Worm (Caenorhabditis elegans): ENCODE data around the gene F37H8.6.

F37H8.6 gene

DNA sequence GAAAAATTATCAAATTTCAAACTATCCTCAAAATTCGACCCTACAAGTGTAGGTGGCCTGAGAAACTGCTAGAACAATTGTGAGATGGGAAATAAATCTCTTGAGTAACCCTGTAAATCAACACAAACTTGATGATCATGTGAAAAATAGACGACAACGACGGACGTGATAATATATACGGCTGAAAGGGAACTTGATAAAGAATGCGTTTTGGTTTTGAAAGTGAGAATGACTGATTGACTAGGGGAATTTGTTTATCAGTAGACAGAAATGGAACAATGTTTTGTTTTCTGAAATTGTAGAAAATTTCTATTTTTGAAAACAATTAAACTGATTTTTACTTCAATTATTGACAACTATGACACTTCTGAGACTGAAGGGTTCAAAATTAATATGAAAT lies 16.2 kb upstream of the F37H8.6 start:
- TF ChIP-seq med-1 (GFP tag; optimal IDR thresholded peaks at IDR 0.05; ENCODE audit: insufficient read depth) (no peak), ref-1 (GFP tag; conservative IDR thresholded peaks at IDR 0.05) (no peak), ztf-29 (GFP tag; IDR thresholded peaks at IDR 0.05) (no peak), tab-1 (GFP tag; IDR thresholded peaks at IDR 0.05) (no peak), ztf-23 (GFP tag; IDR thresholded peaks at IDR 0.05) (no peak), T22C8.4 (GFP tag; IDR thresholded peaks at IDR 0.05) (no peak), klf-2 (GFP tag; conservative IDR thresholded peaks at IDR 0.05) (no peak), cog-1 (tag; optimal IDR thresholded peaks at IDR 0.05) (no peak), flt-1 (GFP tag; IDR thresholded peaks at IDR 0.05) (no peak)

DNA sequence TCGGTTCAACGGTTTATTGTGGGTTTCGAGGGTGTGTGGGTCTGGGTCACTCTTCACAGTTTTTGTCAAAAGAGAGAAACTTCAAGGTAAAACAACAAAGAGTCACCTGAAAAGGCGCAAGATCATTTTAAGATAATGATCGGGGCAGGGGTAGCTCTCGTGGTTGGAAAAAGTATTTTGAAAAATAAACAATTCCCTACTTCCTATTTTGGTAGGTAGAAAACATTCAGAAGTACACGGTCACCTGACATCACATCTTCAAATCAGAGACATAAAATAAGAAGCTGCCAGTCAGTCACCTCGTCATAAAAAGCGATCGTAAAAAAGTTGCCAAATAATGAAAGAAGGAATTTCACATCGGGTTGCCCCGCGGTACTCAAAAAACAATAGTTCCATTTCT lies 15.2 kb upstream of the F37H8.6 start:
- TF ChIP-seq med-1 (GFP tag; optimal IDR thresholded peaks at IDR 0.05; ENCODE audit: insufficient read depth), result no peak

DNA sequence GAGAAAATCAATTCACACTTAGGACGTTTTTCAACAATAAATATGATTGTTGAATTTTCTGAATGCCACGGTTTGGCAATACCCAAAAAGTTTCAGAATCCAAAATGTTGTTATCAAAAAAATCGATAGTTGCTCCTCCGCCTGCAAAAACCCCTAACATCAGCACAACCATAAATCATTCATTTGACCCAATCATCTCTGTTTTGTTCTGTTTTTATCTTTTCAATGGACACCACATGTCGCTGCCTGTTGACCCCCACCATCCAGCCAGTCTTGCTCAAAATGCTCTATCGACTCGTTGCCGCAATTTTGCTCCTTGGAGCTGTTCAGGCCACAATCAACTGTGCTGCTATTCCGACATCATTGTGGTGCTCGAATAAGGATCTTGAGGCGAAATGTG lies 10.8 kb upstream of the F37H8.6 start, which contains the start of gene F37H8.5:
Gene F37H8.5, plus strand, starts transcription at position 181 of the 400 bp plus-strand sequence.
- TF ChIP-seq flt-1 (GFP tag; IDR thresholded peaks at IDR 0.05) (no peak), ztf-29 (GFP tag; IDR thresholded peaks at IDR 0.05) (no peak), cog-1 (tag; optimal IDR thresholded peaks at IDR 0.05) (no peak), med-1 (GFP tag; optimal IDR thresholded peaks at IDR 0.05; ENCODE audit: insufficient read depth) (no peak), tab-1 (GFP tag; IDR thresholded peaks at IDR 0.05) (no peak), ref-1 (GFP tag; conservative IDR thresholded peaks at IDR 0.05) (no peak), ztf-23 (GFP tag; IDR thresholded peaks at IDR 0.05) (no peak), T22C8.4 (GFP tag; IDR thresholded peaks at IDR 0.05) (no peak), klf-2 (GFP tag; conservative IDR thresholded peaks at IDR 0.05) (no peak)

DNA sequence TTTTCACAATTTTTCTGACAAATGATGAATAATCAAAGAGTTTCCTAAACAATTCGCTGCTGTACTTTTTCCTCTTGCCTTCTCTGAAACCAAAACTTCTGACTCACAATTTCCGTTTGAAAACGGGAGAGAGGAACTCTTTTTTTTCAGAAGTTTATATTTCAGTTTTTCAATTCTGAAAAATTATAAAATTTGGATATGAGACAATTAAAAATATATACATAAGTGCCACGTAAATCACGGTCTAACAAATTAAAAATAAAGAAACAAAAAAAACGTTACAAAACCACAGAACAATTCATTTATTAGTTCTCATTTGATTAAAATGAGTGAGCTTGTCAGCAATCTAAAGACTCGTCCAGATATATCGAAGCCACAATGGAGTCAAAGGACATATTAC lies 8.5 kb upstream of the F37H8.6 start, which contains the start of gene sfxn-1.2:
Gene sfxn-1.2, plus strand, starts transcription at position 301 of the 400 bp plus-strand sequence.
- TF ChIP-seq cog-1 (tag; optimal IDR thresholded peaks at IDR 0.05), result no peak
- TF ChIP-seq klf-2 (GFP tag; conservative IDR thresholded peaks at IDR 0.05), result no peak
- TF ChIP-seq ztf-23 (GFP tag; IDR thresholded peaks at IDR 0.05), result no peak
- TF ChIP-seq ref-1 (GFP tag; conservative IDR thresholded peaks at IDR 0.05), result no peak
- TF ChIP-seq ztf-29 (GFP tag; IDR thresholded peaks at IDR 0.05), result no peak
- TF ChIP-seq flt-1 (GFP tag; IDR thresholded peaks at IDR 0.05), result no peak
- TF ChIP-seq med-1 (GFP tag; optimal IDR thresholded peaks at IDR 0.05; ENCODE audit: insufficient read depth), result no peak
- no peak for TF ChIP-seq T22C8.4 (GFP tag; IDR thresholded peaks at IDR 0.05)
- no peak for TF ChIP-seq tab-1 (GFP tag; IDR thresholded peaks at IDR 0.05)

DNA sequence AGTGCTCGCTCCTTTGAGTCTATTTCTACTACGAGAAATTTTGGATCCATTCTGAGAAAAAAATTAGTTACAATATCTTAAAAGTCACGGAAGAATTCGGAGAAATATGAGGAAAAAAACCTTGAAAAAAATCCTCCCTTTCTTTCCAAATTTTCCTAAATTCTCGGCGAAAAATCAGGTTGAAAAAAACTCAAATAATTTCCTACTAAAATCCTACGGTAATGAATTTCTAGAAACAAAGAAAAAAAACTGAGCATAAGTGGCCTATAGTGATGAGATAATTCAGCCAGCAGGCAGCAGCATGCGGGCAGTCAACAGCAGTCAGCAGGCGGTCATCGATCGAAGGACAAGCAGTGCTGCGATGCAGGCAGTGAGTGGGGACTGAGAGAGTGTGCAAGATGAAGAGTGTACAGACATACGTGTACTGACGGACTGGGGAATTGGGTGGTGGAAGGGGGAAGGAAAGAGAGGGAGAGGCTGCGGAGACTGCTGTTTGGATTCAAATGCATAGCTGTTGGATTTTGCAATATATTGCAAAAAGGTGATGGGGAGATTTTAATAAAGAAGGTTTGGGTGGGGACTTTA lies 7.6 kb upstream of the F37H8.6 start, which contains the start of gene lir-3:
Gene lir-3, minus strand, starts transcription at position 51 of the 585 bp plus-strand sequence.
- peak; percentile 51; the same call in 1 of the 2 replicates for TF ChIP-seq T22C8.4 (GFP tag; IDR thresholded peaks at IDR 0.05)
- 0 out of 2 replicates have a peak, but pooled peaks have one; percentile 24 for TF ChIP-seq klf-2 (GFP tag; conservative IDR thresholded peaks at IDR 0.05)
- TF ChIP-seq ztf-29 (GFP tag; IDR thresholded peaks at IDR 0.05), result no peak

DNA sequence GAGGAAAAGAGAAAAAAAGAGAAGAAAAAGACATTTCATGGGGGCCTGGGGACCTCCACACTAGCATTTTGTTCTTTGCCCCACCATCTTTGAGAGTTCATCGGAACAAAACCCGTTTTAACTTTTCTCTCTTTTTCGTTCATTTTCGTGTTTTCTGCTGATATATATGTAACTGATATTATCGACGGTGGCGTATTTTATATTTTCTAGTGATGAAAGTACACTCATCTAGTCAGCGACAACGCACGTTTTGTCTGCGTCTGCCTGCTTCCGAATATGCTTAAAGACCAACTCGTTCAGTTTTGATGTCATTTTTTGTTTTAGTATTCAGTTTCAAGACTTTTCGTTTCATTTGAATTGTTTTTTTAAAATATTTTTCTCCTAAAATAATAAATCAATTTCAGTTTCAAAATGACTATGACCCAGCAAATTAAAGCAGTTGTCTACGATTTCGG lies 4.0 kb upstream of the F37H8.6 start, which contains the start of gene bigr-1:
Gene bigr-1, plus strand, starts transcription at position 405 of the 455 bp plus-strand sequence.
- no peak for TF ChIP-seq T22C8.4 (GFP tag; IDR thresholded peaks at IDR 0.05)
- TF ChIP-seq tab-1 (GFP tag; IDR thresholded peaks at IDR 0.05), result no peak
- no peak for TF ChIP-seq cog-1 (tag; optimal IDR thresholded peaks at IDR 0.05)
- TF ChIP-seq med-1 (GFP tag; optimal IDR thresholded peaks at IDR 0.05; ENCODE audit: insufficient read depth), result no peak
- TF ChIP-seq ref-1 (GFP tag; conservative IDR thresholded peaks at IDR 0.05), result no peak
- no peak for TF ChIP-seq flt-1 (GFP tag; IDR thresholded peaks at IDR 0.05)
- TF ChIP-seq ztf-29 (GFP tag; IDR thresholded peaks at IDR 0.05), result no peak
- no peak for TF ChIP-seq klf-2 (GFP tag; conservative IDR thresholded peaks at IDR 0.05)

DNA sequence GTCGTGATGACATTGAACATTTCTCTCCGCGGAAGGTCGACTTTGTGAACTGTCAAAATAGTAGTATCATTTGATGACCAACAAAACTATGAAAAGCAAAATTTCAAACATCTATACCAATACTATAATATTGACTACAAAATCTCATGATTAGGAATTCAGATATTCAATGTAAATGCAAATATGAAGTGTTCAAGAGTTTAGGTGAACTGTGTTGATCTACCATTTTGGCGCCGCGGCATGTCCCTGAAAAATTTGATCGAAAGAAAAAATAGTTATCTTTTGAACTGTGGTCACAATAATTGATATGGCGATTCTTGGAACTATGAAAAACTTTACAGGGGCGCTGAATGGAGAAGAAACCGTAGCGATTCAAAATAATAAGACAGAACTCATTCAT lies 1.5 kb upstream of the F37H8.6 start:
- TF ChIP-seq med-1 (GFP tag; optimal IDR thresholded peaks at IDR 0.05; ENCODE audit: insufficient read depth), result no peak

DNA sequence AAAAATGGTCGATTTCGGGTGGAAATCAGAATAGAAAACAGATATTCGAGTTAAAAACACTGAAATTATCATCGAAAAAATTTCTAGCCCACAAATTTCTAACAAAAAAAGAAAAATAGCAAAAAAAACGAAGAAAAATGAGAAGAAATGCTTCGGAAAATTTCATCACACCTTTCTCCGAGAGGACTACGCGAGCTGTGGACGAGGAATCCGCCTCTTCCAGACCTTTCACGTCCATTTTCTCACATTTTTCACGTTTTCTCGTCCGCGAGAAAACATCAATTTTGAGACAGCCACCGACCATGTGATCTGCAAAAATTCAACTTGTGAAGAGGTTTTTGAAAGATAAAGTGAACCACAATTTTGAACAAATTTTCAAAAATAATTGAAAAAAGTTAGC lies 835 bp downstream of the F37H8.6 start:
- no peak for TF ChIP-seq ref-1 (GFP tag; conservative IDR thresholded peaks at IDR 0.05)
- no peak for TF ChIP-seq ztf-23 (GFP tag; IDR thresholded peaks at IDR 0.05)
- no peak for TF ChIP-seq tab-1 (GFP tag; IDR thresholded peaks at IDR 0.05)
- no peak for TF ChIP-seq klf-2 (GFP tag; conservative IDR thresholded peaks at IDR 0.05)
- TF ChIP-seq flt-1 (GFP tag; IDR thresholded peaks at IDR 0.05), result no peak
- TF ChIP-seq med-1 (GFP tag; optimal IDR thresholded peaks at IDR 0.05; ENCODE audit: insufficient read depth), result no peak
- TF ChIP-seq cog-1 (tag; optimal IDR thresholded peaks at IDR 0.05), result no peak
- TF ChIP-seq ztf-29 (GFP tag; IDR thresholded peaks at IDR 0.05), result no peak
- TF ChIP-seq T22C8.4 (GFP tag; IDR thresholded peaks at IDR 0.05), result no peak

DNA sequence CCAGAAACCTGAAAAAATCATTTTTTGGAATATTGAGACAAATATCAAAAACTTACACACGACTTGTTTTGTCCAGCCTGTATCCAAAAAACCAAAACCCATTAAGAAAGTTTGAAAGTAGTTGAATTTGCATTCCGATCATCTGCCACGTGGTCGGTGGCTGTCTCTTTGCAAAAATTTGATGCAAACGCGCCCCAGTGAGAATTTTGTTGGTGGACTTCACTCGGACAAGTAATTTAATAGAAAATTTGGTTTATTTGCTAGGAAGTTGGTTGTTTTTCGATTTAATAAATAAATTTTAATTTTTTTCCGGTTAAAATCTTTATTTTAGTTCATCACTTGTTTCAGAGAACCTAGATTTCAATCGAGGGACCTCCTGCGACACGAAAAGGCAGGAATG lies 1.9 kb downstream of the F37H8.6 start:
- no peak for TF ChIP-seq flt-1 (GFP tag; IDR thresholded peaks at IDR 0.05)
- no peak for TF ChIP-seq T22C8.4 (GFP tag; IDR thresholded peaks at IDR 0.05)
- TF ChIP-seq med-1 (GFP tag; optimal IDR thresholded peaks at IDR 0.05; ENCODE audit: insufficient read depth), result no peak
- no peak for TF ChIP-seq ref-1 (GFP tag; conservative IDR thresholded peaks at IDR 0.05)
- TF ChIP-seq ztf-23 (GFP tag; IDR thresholded peaks at IDR 0.05), result no peak
- no peak for TF ChIP-seq tab-1 (GFP tag; IDR thresholded peaks at IDR 0.05)

DNA sequence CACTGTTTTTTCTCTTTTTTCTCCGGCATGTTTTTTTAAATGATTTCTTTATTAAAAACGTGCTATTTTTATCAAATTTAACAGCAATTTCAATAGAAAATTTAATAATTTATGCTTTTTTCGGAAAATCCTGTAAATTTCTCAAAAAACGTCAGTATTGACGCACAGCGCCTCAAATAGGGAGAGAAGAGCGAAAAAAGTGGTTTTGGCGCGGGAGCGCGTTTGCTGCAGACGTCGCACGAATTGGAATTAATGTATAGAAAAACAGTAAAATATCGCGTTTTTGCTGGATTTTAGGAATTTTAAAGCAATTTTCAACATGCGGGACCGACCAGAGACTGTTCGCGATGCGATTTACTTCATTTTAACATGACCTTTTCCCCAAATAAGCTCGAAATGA lies 8.4 kb downstream of the F37H8.6 start:
- 0 out of 2 replicates have a peak, but pooled peaks have one; percentile 10 for TF ChIP-seq ztf-23 (GFP tag; IDR thresholded peaks at IDR 0.05)

DNA sequence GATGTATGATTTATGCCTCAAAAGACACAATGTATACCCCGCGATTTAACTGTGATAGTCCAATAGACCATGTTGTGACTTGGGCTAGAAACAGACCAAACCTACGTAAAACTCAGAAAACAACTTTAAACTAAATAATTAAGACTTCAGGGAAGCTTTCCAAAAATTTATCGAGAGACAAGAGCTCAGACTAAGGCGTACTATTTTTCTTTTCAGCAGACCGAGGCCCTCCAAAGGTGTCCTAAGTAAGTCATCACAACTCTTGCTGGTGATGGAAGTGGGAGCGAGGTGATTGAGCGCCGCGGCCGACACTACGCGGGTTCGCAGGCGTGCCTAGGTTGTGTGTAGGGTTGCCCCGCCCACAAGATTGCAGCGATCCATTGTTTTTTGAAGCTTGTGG lies 10.2 kb downstream of the F37H8.6 start:
- TF ChIP-seq med-1 (GFP tag; optimal IDR thresholded peaks at IDR 0.05; ENCODE audit: insufficient read depth), result no peak
- no peak for TF ChIP-seq T22C8.4 (GFP tag; IDR thresholded peaks at IDR 0.05)

All from whole organism, midembryonic.